Fruit fly (Drosophila melanogaster): Measurements from ENCODE around the gene ppk28.

ppk28 gene

DNA sequence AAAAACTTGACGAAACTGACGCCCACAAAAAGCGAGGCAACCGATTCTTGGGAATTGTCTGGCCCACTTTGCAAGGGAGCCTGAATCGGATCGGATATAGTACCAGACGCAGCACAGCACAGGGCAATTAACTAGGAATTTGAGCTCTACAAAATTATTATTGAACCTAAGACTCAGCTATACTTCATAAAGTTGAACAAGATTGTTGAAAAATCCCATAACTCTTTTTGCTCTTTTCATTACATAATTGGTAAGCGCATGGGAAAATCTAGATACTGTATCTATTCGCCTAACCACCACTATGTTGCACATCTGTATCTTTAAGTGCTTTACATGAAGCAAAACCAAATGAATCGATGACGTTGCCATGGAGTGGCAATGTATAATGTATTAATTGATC is 27.2 kb downstream of the ppk28 start (continued):
- TF ChIP-seq CG3281 (GFP tag; optimal IDR thresholded peaks at IDR 0.05) (peak; percentile 6), CG2875 (GFP tag; optimal IDR thresholded peaks at IDR 0.05) (peak; percentile 69), HLHmδ (GFP tag; optimal IDR thresholded peaks at IDR 0.05) (no peak), unpg (GFP tag; optimal IDR thresholded peaks at IDR 0.05) (peak; percentile 83), CG1233 (GFP tag; optimal IDR thresholded peaks at IDR 0.05) (peak; percentile 50), CG6689 (GFP tag; IDR thresholded peaks at IDR 0.05) (peak; percentile 79), wek (GFP tag; optimal IDR thresholded peaks at IDR 0.05) (peak; percentile 40), E2f2 (GFP tag; IDR thresholded peaks at IDR 0.05) (peak; percentile 43; the same call in 1 of the 2 replicates), CG9215 (GFP tag; IDR thresholded peaks at IDR 0.05) (peak; percentile 53), CG9609 (GFP tag; optimal IDR thresholded peaks at IDR 0.05) (peak; percentile 48), chif (GFP tag; optimal IDR thresholded peaks at IDR 0.05) (peak; percentile 72 to 82), scrt (GFP tag; optimal IDR thresholded peaks at IDR 0.05) (peak; percentile 30), MTF-1 (GFP tag; optimal IDR thresholded peaks at IDR 0.05; ENCODE audit: borderline replicate concordance) (peak; percentile 41), Nf-YA (GFP tag; IDR thresholded peaks at IDR 0.05) (peak; percentile 50; the same call in 1 of the 2 replicates), CG2678 (tag; optimal IDR thresholded peaks at IDR 0.05) (peak; percentile 85), CG12744 (GFP tag; optimal IDR thresholded peaks at IDR 0.05) (no peak), zen2 (GFP tag; IDR thresholded peaks at IDR 0.05; ENCODE audit: partially characterized antibody) (no peak), Hr3 (GFP tag; optimal IDR thresholded peaks at IDR 0.05) (peak; percentile 79), YL-1 (GFP tag; optimal IDR thresholded peaks at IDR 0.05) (no peak), CG9817 (tag; optimal IDR thresholded peaks at IDR 0.05) (peak; percentile 63), da (GFP tag; optimal IDR thresholded peaks at IDR 0.05) (peak; percentile 38), tna (GFP tag; IDR thresholded peaks at IDR 0.05; ENCODE audit: partially characterized antibody) (no peak), klu (GFP tag; IDR thresholded peaks at IDR 0.05) (no peak), Side (GFP tag; optimal IDR thresholded peaks at IDR 0.05) (peak; percentile 50), CG11093 (GFP tag; IDR thresholded peaks at IDR 0.05) (0 out of 3 replicates have a peak, but pooled peaks have one; percentile 15), stc (GFP tag; IDR thresholded peaks at IDR 0.05) (peak; percentile 76), CG34422 (GFP tag; IDR thresholded peaks at IDR 0.05) (peak; percentile 61; the same call in 1 of the 3 replicates), CG3847 (GFP tag; IDR thresholded peaks at IDR 0.05) (peak; percentile 55), CG1792 (GFP tag; optimal IDR thresholded peaks at IDR 0.05) (peak; percentile 55), Rfx (GFP tag; IDR thresholded peaks at IDR 0.05) (peak; percentile 68), CG17361 (GFP tag; IDR thresholded peaks at IDR 0.05) (peak; percentile 83), ase (GFP tag; IDR thresholded peaks at IDR 0.05) (peak; percentile 51; the same call in 1 of the 3 replicates), CG31224 (GFP tag; IDR thresholded peaks at IDR 0.05) (no peak), sob (GFP tag; IDR thresholded peaks at IDR 0.05) (peak; percentile 51), az2 (GFP tag; optimal IDR thresholded peaks at IDR 0.05) (peak; percentile 78), CG4360 (GFP tag; IDR thresholded peaks at IDR 0.05) (peak; percentile 37; the same call in 1 of the 2 replicates), CG42726 (GFP tag; IDR thresholded peaks at IDR 0.05; ENCODE audit: partially characterized antibody) (no peak), cwo (GFP tag; optimal IDR thresholded peaks at IDR 0.05) (peak; percentile 36), Myb (GFP tag; optimal IDR thresholded peaks at IDR 0.05) (peak; percentile 48), tup (GFP tag; optimal IDR thresholded peaks at IDR 0.05) (peak; percentile 30), CG15011 (GFP tag; optimal IDR thresholded peaks at IDR 0.05) (peak; percentile 47), prd (optimal IDR thresholded peaks at IDR 0.05) (no peak), prd (GFP tag; IDR thresholded peaks at IDR 0.05) (peak; percentile 77), nerfin-2 (GFP tag; IDR thresholded peaks at IDR 0.05; ENCODE audit: partially characterized antibody) (no peak), CG4328 (GFP tag; optimal IDR thresholded peaks at IDR 0.05) (peak; percentile 19), stwl (tag; optimal IDR thresholded peaks at IDR 0.05) (no peak), Abd-B (GFP tag; optimal IDR thresholded peaks at IDR 0.05) (peak; percentile 57), dan (GFP tag; IDR thresholded peaks at IDR 0.05) (no peak), salm (tag; optimal IDR thresholded peaks at IDR 0.05) (peak; percentile 65), mld (GFP tag; IDR thresholded peaks at IDR 0.05; ENCODE audit: partially characterized antibody) (no peak), Dp (GFP tag; optimal IDR thresholded peaks at IDR 0.05) (no peak)

All from whole organism, embryonic.